Fruit fly (Drosophila melanogaster): ENCODE measurements around the gene CG13288.

The CG13288 gene

DNA sequence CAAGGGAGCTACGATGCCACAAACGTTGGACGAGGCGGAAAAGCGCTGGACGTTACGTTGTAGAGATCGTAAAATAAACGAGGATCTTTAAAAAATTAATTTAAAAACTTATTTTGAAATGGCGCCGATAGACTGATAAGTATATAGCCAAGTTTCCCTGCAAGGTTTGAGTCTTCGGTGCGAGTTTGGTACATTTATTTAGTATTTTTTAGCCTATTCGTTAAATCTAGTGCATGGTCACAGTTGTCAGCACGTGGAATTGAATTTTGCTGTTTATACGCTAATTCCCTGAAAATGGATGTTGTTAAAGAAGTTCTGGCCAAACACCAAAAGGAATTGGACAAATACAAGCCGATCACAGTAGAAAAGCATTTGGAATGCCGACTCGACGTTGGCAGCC, 7.9 kb upstream of the CG13288 start, which contains the start of gene CG32409:
Gene CG32409 (plus strand): TSS at position 224 of the 400 bp plus-strand sequence.
- peak in 1 of 2 experiments; percentile 36 for TF ChIP-seq CTCF (optimal IDR thresholded peaks at IDR 0.05)
- TF ChIP-seq CG8478 (optimal IDR thresholded peaks at IDR 0.05): no peak

dm6 chr3L:5902189-5902765, 4.9 kb upstream of the CG13288 start, which contains the start of gene QC:
Gene QC, minus strand, starts transcription at chr3L:5902456.
- TF ChIP-seq CTCF (optimal IDR thresholded peaks at IDR 0.05): no peak
- TF ChIP-seq CG8478 (optimal IDR thresholded peaks at IDR 0.05): no peak

DNA sequence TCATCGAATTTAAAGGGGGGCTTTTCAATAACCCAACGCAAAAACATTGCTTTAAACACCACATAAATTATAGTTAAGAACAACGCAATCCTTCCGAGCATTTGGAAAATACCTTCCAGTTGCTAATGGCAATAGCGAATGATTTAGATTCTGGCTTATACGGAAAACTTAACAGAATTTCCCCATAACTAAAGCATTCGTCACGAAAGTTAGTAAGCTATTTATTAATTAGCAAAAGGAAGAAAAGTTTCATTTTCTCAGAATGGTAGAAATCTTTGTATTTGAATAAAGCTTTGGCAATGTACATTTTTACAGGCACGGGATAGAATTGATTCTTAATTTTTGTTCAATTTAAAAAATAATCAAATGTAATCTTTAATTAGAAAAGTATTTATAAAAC, 3.2 kb upstream of the CG13288 start, which contains the start of gene CG32413:
Gene CG32413 (minus strand): TSS at position 101 of the 400 bp plus-strand sequence.
- no peak for TF ChIP-seq CTCF (optimal IDR thresholded peaks at IDR 0.05)
- no peak for TF ChIP-seq CG8478 (optimal IDR thresholded peaks at IDR 0.05)

DNA sequence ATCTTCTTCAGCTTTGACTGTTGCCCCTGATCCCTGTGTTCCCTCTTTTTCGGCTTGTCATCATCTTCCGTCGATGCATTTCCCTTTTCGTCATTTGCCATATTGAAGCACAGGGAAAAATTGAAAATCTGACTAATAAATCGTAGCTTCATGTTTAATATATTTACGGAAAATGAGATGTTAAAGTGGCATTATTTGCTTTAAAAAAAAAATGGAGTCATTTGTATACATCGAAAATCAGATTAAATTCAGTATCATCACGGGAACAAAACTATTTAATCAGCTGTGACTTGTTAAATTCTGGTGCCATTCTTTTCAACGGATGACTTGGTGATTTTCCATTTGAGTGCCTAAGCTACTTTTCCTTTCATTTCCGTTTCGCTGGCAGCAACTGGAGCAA, 582 bp upstream of the CG13288 start, which contains the start of gene CG10486:
Gene CG10486 (minus strand): TSS at position 101 of the 400 bp plus-strand sequence.
- no peak for TF ChIP-seq CTCF (optimal IDR thresholded peaks at IDR 0.05)
- no peak for TF ChIP-seq CG8478 (optimal IDR thresholded peaks at IDR 0.05)

- no peak for TF ChIP-seq CG8478 (optimal IDR thresholded peaks at IDR 0.05)
- TF ChIP-seq CTCF (optimal IDR thresholded peaks at IDR 0.05): no peak
Measured at dm6 chr3L:5920778-5921177, 13.6 kb downstream of the CG13288 start.

- TF ChIP-seq CTCF (optimal IDR thresholded peaks at IDR 0.05) (no peak), CG8478 (optimal IDR thresholded peaks at IDR 0.05) (no peak)
Measured at dm6 chr3L:5921216-5921615, 14.0 kb downstream of the CG13288 start, which contains the start of gene PXo. Gene PXo, minus strand, starts transcription at chr3L:5921316.

- TF ChIP-seq CTCF (optimal IDR thresholded peaks at IDR 0.05) (no peak), CG8478 (optimal IDR thresholded peaks at IDR 0.05) (no peak)
Measured at dm6 chr3L:5922005-5922685, 15.0 kb downstream of the CG13288 start, which contains the start of gene CG32407. Gene CG32407, plus strand, starts transcription at chr3L:5922055.

DNA sequence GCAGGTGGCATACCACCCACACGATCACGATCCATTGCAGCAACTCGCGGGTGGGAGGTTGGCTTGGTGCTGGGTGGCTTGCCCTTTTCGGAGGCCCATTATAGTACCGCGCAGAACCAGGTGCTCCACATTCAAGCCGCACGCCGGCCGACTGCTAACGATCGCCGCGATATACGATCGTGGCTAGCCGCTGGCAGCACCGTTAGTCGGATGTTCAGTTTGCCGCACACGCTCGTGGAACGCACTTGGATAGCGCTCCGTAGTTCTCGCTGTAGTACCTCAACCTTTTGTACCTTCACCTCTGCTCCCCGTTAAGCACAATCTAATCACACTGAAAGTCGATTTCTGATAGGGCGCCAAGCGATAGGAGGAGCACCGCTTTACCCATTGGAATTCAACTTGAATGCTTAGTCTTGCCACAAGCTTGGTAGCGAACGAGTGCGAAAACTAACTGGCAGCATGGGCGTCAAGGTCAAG, 16.5 kb downstream of the CG13288 start, which contains the start of gene CG33523:
Gene CG33523 (plus strand): TSS at position 217 of the 477 bp plus-strand sequence.
- no peak for TF ChIP-seq CTCF (optimal IDR thresholded peaks at IDR 0.05)

- TF ChIP-seq CG8478 (optimal IDR thresholded peaks at IDR 0.05) (no peak), CTCF (optimal IDR thresholded peaks at IDR 0.05) (no peak)
Measured at dm6 chr3L:5926015-5926988, 19.1 kb downstream of the CG13288 start.

DNA sequence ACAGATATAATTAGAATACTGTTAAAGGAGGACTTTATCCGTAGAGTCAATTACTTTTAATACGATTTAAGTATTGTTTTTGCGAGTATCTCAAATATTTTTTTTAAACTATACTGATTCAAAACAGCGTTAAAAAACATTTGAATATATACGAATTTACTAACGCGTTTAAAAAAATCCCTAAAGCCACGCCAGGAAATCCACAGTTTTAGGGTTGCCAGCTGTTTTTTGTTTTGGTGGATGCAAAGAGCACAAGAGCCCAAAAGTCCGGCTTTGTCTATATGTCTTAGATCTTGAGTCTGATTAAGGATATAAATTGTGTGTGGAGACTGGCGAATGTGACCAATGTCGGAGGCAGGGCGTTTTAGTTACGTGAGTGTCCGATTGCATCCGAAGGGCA, 20.4 kb downstream of the CG13288 start:
- TF ChIP-seq CG8478 (optimal IDR thresholded peaks at IDR 0.05): no peak
- no peak for TF ChIP-seq CTCF (optimal IDR thresholded peaks at IDR 0.05)

DNA sequence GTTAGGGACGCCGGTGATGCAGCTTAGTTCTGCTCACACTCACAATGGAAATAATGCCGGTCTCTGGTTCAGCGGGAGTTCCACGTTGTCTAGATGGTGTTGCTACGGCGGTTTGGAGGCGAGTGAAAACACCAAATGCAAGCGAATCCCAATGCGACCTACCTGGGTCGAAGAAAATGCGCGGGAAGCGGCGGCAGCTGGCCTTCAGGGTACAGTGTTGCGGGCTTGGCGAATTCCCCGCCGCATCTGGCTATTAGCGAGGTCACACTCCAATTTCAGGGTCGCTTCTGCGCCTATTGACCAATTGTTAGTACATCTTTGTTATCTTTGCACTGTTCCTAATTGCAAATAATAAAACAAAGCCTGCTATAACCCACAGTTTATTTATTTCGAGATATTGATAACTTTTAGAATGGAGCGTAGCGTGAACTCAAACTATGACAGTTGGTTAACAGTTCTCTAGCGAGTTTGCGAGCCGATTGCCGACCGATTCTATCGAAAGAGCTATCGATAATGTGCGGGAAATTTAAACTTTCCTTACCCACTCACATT, 25.3 kb downstream of the CG13288 start, which contains the start of gene Rcc1:
Gene Rcc1 (minus strand): TSS at position 411 of the 552 bp plus-strand sequence.
- TF ChIP-seq CG8478 (optimal IDR thresholded peaks at IDR 0.05) (no peak), CTCF (optimal IDR thresholded peaks at IDR 0.05) (peak; percentile 38 to 39)

DNA sequence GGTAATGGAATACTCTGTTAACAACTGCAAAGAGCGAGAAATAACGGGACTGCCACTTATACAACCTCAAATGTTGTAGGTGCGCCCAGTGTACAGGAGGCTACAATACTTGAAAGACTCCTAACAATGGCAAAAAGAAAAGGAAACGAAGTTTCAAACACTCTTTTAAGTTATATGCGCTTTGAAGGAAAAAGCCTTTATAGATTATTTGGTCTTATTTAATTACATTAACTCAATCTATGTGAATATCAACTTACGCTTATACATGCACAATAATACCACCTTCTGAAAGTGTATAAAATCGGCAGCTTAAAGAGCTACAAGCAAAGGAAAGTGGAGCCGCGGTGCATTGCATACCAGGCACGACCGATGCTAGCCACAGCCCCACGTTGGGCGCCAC, 33.2 kb downstream of the CG13288 start:
- no peak for TF ChIP-seq CTCF (optimal IDR thresholded peaks at IDR 0.05)
- TF ChIP-seq CG8478 (optimal IDR thresholded peaks at IDR 0.05): no peak

- TF ChIP-seq CG8478 (optimal IDR thresholded peaks at IDR 0.05) (no peak), CTCF (optimal IDR thresholded peaks at IDR 0.05) (no peak)
Measured at dm6 chr3L:5941086-5941485, 33.9 kb downstream of the CG13288 start.

DNA sequence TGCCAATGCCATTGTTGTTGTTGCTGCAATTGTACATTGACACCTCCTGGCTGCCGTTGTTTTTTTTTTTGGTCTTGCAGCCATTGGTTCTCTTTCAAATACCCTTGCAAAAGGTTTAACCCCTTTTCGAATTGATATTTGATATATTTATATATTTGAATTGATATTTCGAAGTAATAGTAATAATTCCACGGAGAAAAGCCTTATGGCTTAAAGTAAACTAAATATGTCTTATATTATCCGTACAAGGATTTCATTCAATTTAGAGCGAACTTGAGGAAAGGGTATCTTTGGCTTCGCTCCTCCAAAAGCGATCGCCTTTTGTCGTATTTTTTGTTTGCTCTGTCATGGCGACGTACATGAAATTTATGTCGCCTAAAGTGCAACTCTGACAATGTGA, 34.3 kb downstream of the CG13288 start:
- no peak for TF ChIP-seq CTCF (optimal IDR thresholded peaks at IDR 0.05)
- no peak for TF ChIP-seq CG8478 (optimal IDR thresholded peaks at IDR 0.05)
